Worm (Caenorhabditis elegans): ENCODE results near the gene clc-17.

- TF ChIP-seq B0310.2 (tag; optimal IDR thresholded peaks at IDR 0.05) (no peak), hmg-4 (GFP tag; optimal IDR thresholded peaks at IDR 0.05) (no peak), ama-1 (optimal IDR thresholded peaks at IDR 0.05) (no peak), ets-7 (tag; optimal IDR thresholded peaks at IDR 0.05) (no peak), ceh-36 (tag; optimal IDR thresholded peaks at IDR 0.05) (no peak), flt-1 (GFP tag; IDR thresholded peaks at IDR 0.05) (no peak), F13C5.2 (tag; optimal IDR thresholded peaks at IDR 0.05) (no peak), pes-1 (GFP tag; IDR thresholded peaks at IDR 0.05) (no peak), ceh-13 (GFP tag; optimal IDR thresholded peaks at IDR 0.05) (no peak)
Observed at ce11 chrX:11152720-11153119, 45.5 kb downstream of the clc-17 start, which contains the start of the genes C05C9.3 and C05C9.2.
